Worm (Caenorhabditis elegans): ENCODE data around the gene C54E10.11.

DNA sequence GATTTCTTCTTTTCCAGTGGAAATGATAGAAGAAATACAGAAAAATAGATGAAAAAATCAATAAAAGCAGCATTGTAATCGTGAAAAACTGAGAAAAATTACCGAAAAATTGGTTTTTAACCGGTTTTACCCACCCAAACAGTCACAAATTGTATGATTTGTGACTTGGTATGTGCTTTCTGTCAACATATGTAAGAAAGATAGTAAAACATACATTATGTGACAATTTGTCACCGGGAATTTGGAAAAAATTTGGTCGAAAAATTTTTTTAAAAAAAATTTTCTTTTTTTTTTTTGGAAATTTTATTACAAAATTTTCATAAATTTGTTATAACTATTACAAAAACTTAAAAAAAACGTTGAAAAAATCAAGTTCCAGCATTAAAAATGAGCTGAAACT, 35.1 kb upstream of the C54E10.11 start, which contains the start of gene cyp-33D3:
- TF ChIP-seq dao-5 (tag; optimal IDR thresholded peaks at IDR 0.05), result no peak
- no peak for TF ChIP-seq him-1 (tag; optimal IDR thresholded peaks at IDR 0.05)
- no peak for TF ChIP-seq W03F9.2 (tag; optimal IDR thresholded peaks at IDR 0.05)
